Fruit fly (Drosophila melanogaster) whole organism, embryonic: Measurements from ENCODE around the gene CG7914.

Experiments used
- Abd-B ChIP-seq: fragments of 200-800 bp; sonication (Bioruptor generic); optimal IDR thresholded peaks from 2 replicates; lab custom pipeline; 2018; ENCODE audit warnings: missing biosample characterization, mild to moderate bottlenecking, missing genetic modification characterization, moderate library complexity
- Antp ChIP-seq: fragments of 200-800 bp; sonication (Bioruptor generic); optimal IDR thresholded peaks from 3 replicates; lab custom pipeline; 2016; ENCODE audit warnings: missing biosample characterization, missing genetic modification characterization
- CG11723 ChIP-seq: fragments of 200-800 bp; sonication (Bioruptor generic); optimal IDR thresholded peaks from 2 replicates; lab custom pipeline; 2017; ENCODE audit warnings: missing biosample characterization, mild to moderate bottlenecking, missing genetic modification characterization
- CG12155 ChIP-seq: fragments of 200-800 bp; sonication (Bioruptor generic); optimal IDR thresholded peaks from 3 replicates; lab custom pipeline; 2016; ENCODE audit warnings: missing biosample characterization, missing genetic modification characterization
- CG13123 ChIP-seq: fragments of 200-800 bp; sonication (Bioruptor generic); optimal IDR thresholded peaks from 2 replicates; lab custom pipeline; 2016; ENCODE audit warnings: missing biosample characterization, missing genetic modification characterization
- CG15514 ChIP-seq: fragments of 200-800 bp; sonication (Bioruptor generic); optimal IDR thresholded peaks from 3 replicates; lab custom pipeline; 2017; ENCODE audit warnings: missing biosample characterization, missing genetic modification characterization, mild to moderate bottlenecking, moderate library complexity, missing genetic modification reagents
- CG16813 ChIP-seq: fragments of 200-800 bp; sonication (Bioruptor generic); IDR thresholded peaks from 3 replicates; pipeline ENCODE4 v1.3.6; 2022; ENCODE audit warnings: missing biosample characterization, missing genetic modification characterization; ENCODE audit not compliant: partially characterized antibody
- CG2678 ChIP-seq: fragments of 200-800 bp; sonication (Bioruptor generic); optimal IDR thresholded peaks from 3 replicates; lab custom pipeline; 2019; ENCODE audit warnings: missing biosample characterization, mild to moderate bottlenecking, missing genetic modification characterization, moderate library complexity
- CG2875 ChIP-seq: fragments of 200-800 bp; sonication (Bioruptor generic); optimal IDR thresholded peaks from 2 replicates; lab custom pipeline; 2017; ENCODE audit warnings: missing biosample characterization, mild to moderate bottlenecking, missing genetic modification characterization, missing genetic modification reagents
- CG32772 ChIP-seq: fragments of 200-800 bp; sonication (Bioruptor generic); IDR thresholded peaks from 2 replicates; pipeline ENCODE4 v1.3.6; 2022; ENCODE audit warnings: missing biosample characterization, missing genetic modification characterization
- CG4617 ChIP-seq: fragments of 200-800 bp; sonication (Bioruptor generic); optimal IDR thresholded peaks from 3 replicates; lab custom pipeline; 2016; ENCODE audit warnings: missing biosample characterization, missing genetic modification characterization, borderline replicate concordance
- CG4854 ChIP-seq: fragments of 200-800 bp; sonication (Bioruptor generic); optimal IDR thresholded peaks from 2 replicates; lab custom pipeline; 2016; ENCODE audit warnings: missing biosample characterization, missing genetic modification characterization, inconsistent platforms
- CG8388 ChIP-seq: fragments of 200-800 bp; sonication (Bioruptor generic); optimal IDR thresholded peaks from 2 replicates; lab custom pipeline; 2019; ENCODE audit warnings: missing biosample characterization, mild to moderate bottlenecking, missing genetic modification characterization, moderate library complexity
- CG9437 ChIP-seq: fragments of 200-800 bp; sonication (Bioruptor generic); optimal IDR thresholded peaks from 2 replicates; lab custom pipeline; 2018; ENCODE audit warnings: missing biosample characterization, mild to moderate bottlenecking, missing genetic modification characterization
- CHES-1-like ChIP-seq: fragments of 200-800 bp; sonication (Bioruptor generic); optimal IDR thresholded peaks from 2 replicates; lab custom pipeline; 2016; ENCODE audit warnings: missing biosample characterization, missing genetic modification characterization
- Dad ChIP-seq: fragments of 200-800 bp; sonication (Bioruptor generic); optimal IDR thresholded peaks from 3 replicates; lab custom pipeline; 2016; ENCODE audit warnings: missing biosample characterization, missing genetic modification characterization
- Deaf1 ChIP-seq: fragments of 200-800 bp; optimal IDR thresholded peaks from 3 replicates; lab custom pipeline; 2019; ENCODE audit warnings: missing biosample characterization, mild to moderate bottlenecking, missing genetic modification characterization, moderate library complexity
- Dll ChIP-seq: fragments of 200-800 bp; sonication (Bioruptor generic); IDR thresholded peaks from 4 replicates; pipeline ENCODE4 v1.3.6; 2022; ENCODE audit warnings: missing biosample characterization, missing genetic modification characterization; ENCODE audit not compliant: partially characterized antibody
- Ets65A ChIP-seq: fragments of 200-800 bp; sonication (Bioruptor generic); peaks from one replicate; lab custom pipeline; 2016; ENCODE audit warnings: missing biosample characterization, missing genetic modification characterization
- H2.0 ChIP-seq: fragments of 200-800 bp; sonication (Bioruptor generic); IDR thresholded peaks from 2 replicates; pipeline ENCODE4 v1.3.6; 2022; ENCODE audit warnings: missing biosample characterization, missing genetic modification characterization
- Hmr ChIP-seq: fragments of 200-800 bp; sonication (Bioruptor generic); optimal IDR thresholded peaks from 3 replicates; lab custom pipeline; 2017; ENCODE audit warnings: mild to moderate bottlenecking, missing biosample characterization, missing genetic modification reagents, missing genetic modification characterization
- Jarid2 ChIP-seq: fragments of 200-800 bp; sonication (Bioruptor generic); optimal IDR thresholded peaks from 3 replicates; lab custom pipeline; 2017; ENCODE audit warnings: mild to moderate bottlenecking, missing biosample characterization, missing genetic modification reagents, missing genetic modification characterization
- Rfx ChIP-seq: fragments of 200-800 bp; sonication (Bioruptor generic); IDR thresholded peaks from 2 replicates; pipeline ENCODE4 v1.3.6; 2022; ENCODE audit warnings: missing biosample characterization, missing genetic modification characterization
- Sry-δ ChIP-seq: fragments of 200-800 bp; sonication (Bioruptor generic); optimal IDR thresholded peaks from 2 replicates; lab custom pipeline; 2016; ENCODE audit warnings: missing biosample characterization, missing genetic modification characterization
- Ssrp ChIP-seq: fragments of 200-800 bp; sonication (Bioruptor generic); optimal IDR thresholded peaks from 2 replicates; lab custom pipeline; 2018; ENCODE audit warnings: missing biosample characterization, mild to moderate bottlenecking, missing genetic modification characterization, moderate library complexity
- Stat92E ChIP-seq, 3 experiments: fragments of >200 bp in 2 of 3; fragments of 200-800 bp in 1 of 3; sonication (Bioruptor generic) in 1 of 3; optimal IDR thresholded peaks; 2 replicates each; lab custom pipeline; 2017 to 2019; ENCODE audit warnings: missing biosample characterization in 3 of 3, missing genetic modification characterization in 3 of 3, mild to moderate bottlenecking in 1 of 3, moderate library complexity in 1 of 3
- Usf ChIP-seq: fragments of 200-800 bp; sonication (Bioruptor generic); optimal IDR thresholded peaks from 2 replicates; lab custom pipeline; 2017; ENCODE audit warnings: missing genotype, missing biosample characterization, missing genetic modification characterization
- abd-A ChIP-seq: fragments of 200-800 bp; sonication (Bioruptor generic); optimal IDR thresholded peaks from 3 replicates; lab custom pipeline; 2019; ENCODE audit warnings: missing biosample characterization, mild to moderate bottlenecking, missing genetic modification characterization, moderate library complexity
- ara ChIP-seq: fragments of 200-800 bp; sonication (Bioruptor generic); IDR thresholded peaks from 2 replicates; pipeline ENCODE4 v1.3.6; 2022; ENCODE audit warnings: missing biosample characterization, missing genetic modification characterization
- ash1 ChIP-seq: fragments of 200-800 bp; sonication (Bioruptor generic); optimal IDR thresholded peaks from 2 replicates; lab custom pipeline; 2018; ENCODE audit warnings: missing biosample characterization, mild to moderate bottlenecking, missing genetic modification characterization
- cad ChIP-seq: fragments of >200 bp; optimal IDR thresholded peaks from 2 replicates; lab custom pipeline; 2017; ENCODE audit warnings: missing biosample characterization, missing genetic modification characterization
- disco-r ChIP-seq: fragments of 200-800 bp; sonication (Bioruptor generic); optimal IDR thresholded peaks from 2 replicates; lab custom pipeline; 2016; ENCODE audit warnings: missing biosample characterization, missing genetic modification characterization
- dpn ChIP-seq, 2 experiments: fragments of 200-800 bp; sonication (Bioruptor generic); optimal IDR thresholded peaks; 3 replicates each; lab custom pipeline; 2016; ENCODE audit warnings: missing biosample characterization in 2 of 2, missing genetic modification characterization in 2 of 2
- eyg ChIP-seq: fragments of 200-800 bp; sonication (Bioruptor generic); optimal IDR thresholded peaks from 3 replicates; lab custom pipeline; 2016; ENCODE audit warnings: missing biosample characterization, missing genetic modification characterization
- fd102C ChIP-seq: fragments of 200-800 bp; sonication (Bioruptor generic); optimal IDR thresholded peaks from 2 replicates; lab custom pipeline; 2018; ENCODE audit warnings: missing biosample characterization, mild to moderate bottlenecking, missing genetic modification characterization, moderate library complexity
- hb ChIP-seq: fragments of 200-800 bp; sonication (Bioruptor generic); IDR thresholded peaks from 3 replicates; pipeline ENCODE4 v1.3.6; 2022; ENCODE audit warnings: missing biosample characterization, missing genetic modification characterization; ENCODE audit not compliant: partially characterized antibody
- hth ChIP-seq: fragments of >200 bp; optimal IDR thresholded peaks from 2 replicates; lab custom pipeline; 2017; ENCODE audit warnings: inconsistent platforms
- klu ChIP-seq: fragments of 200-800 bp; sonication (Bioruptor generic); IDR thresholded peaks from 2 replicates; pipeline ENCODE4 v1.3.6; 2022; ENCODE audit warnings: missing biosample characterization, missing genetic modification characterization
- lmd ChIP-seq: fragments of 200-800 bp; sonication (Bioruptor generic); IDR thresholded peaks from 2 replicates; pipeline ENCODE4 v1.3.6; 2022; ENCODE audit warnings: missing biosample characterization, missing genetic modification characterization
- luna ChIP-seq: fragments of 200-800 bp; sonication (Bioruptor generic); optimal IDR thresholded peaks from 2 replicates; lab custom pipeline; 2016; ENCODE audit warnings: missing biosample characterization, missing genetic modification characterization
- oc ChIP-seq: fragments of 200-800 bp; sonication (Bioruptor generic); optimal IDR thresholded peaks from 2 replicates; lab custom pipeline; 2018; ENCODE audit warnings: missing biosample characterization, mild to moderate bottlenecking, missing genetic modification characterization, moderate library complexity
- pb ChIP-seq: fragments of 200-800 bp; sonication (Bioruptor generic); optimal IDR thresholded peaks from 3 replicates; lab custom pipeline; 2016; ENCODE audit warnings: missing biosample characterization, missing genetic modification characterization
- peb ChIP-seq: fragments of 200-800 bp; sonication (Bioruptor generic); IDR thresholded peaks from 2 replicates; pipeline ENCODE4 v1.3.6; 2022; ENCODE audit warnings: missing biosample characterization, missing genetic modification characterization
- pros ChIP-seq: fragments of 200-800 bp; sonication (Bioruptor generic); optimal IDR thresholded peaks from 3 replicates; lab custom pipeline; 2019; ENCODE audit warnings: missing biosample characterization, mild to moderate bottlenecking, missing genetic modification characterization, moderate library complexity
- seq ChIP-seq: fragments of 200-800 bp; sonication (Bioruptor generic); IDR thresholded peaks from 2 replicates; pipeline ENCODE4 v1.3.6; 2022; ENCODE audit warnings: missing biosample characterization, missing genetic modification characterization
- sima ChIP-seq: fragments of 200-800 bp; sonication (Bioruptor generic); optimal IDR thresholded peaks from 2 replicates; lab custom pipeline; 2016; ENCODE audit warnings: missing biosample characterization, missing genetic modification characterization
- sisA ChIP-seq: fragments of 200-800 bp; sonication (Bioruptor generic); IDR thresholded peaks from 2 replicates; pipeline ENCODE4 v1.3.6; 2022; ENCODE audit warnings: missing biosample characterization, missing genetic modification characterization
- sob ChIP-seq: fragments of 200-800 bp; sonication (Bioruptor generic); IDR thresholded peaks from 2 replicates; pipeline ENCODE4 v1.3.6; 2022; ENCODE audit warnings: missing biosample characterization, missing genetic modification characterization
- tgo ChIP-seq: fragments of 200-800 bp; sonication (Bioruptor generic); IDR thresholded peaks from 3 replicates; pipeline ENCODE4 v1.3.6; 2022; ENCODE audit warnings: missing biosample characterization, missing genetic modification characterization
- tup ChIP-seq: fragments of 200-800 bp; sonication (Bioruptor generic); optimal IDR thresholded peaks from 2 replicates; lab custom pipeline; 2016; ENCODE audit warnings: missing biosample characterization, mild to moderate bottlenecking, missing genetic modification characterization, moderate library complexity
- usp ChIP-seq: fragments of >200 bp; optimal IDR thresholded peaks from 2 replicates; lab custom pipeline; 2017; ENCODE audit warnings: missing biosample characterization, missing genetic modification characterization
- zf30C ChIP-seq: fragments of 200-800 bp; sonication (Bioruptor generic); optimal IDR thresholded peaks from 3 replicates; lab custom pipeline; 2018; ENCODE audit warnings: missing biosample characterization, mild to moderate bottlenecking, missing genetic modification characterization

CG7914 gene

DNA sequence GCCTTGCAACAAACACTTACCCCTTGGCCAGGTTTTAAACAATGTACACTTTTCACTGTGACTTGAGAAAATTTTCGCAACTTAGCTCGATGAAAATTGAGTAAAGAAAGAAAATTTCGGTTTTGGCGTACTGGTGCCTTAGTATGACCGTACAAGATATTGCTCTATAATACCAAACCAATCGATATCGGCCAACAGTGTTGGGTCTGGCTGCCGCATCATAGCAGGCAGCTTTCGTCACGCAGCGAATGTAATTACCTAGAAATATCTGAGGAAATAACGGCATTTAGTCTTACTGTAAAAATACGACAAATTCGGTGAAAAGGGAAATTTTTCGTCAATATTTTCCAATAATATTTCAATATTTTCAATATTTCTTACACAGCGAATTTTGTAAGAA is 14.8 kb upstream of the CG7914 start, which contains the start of gene Ulp1 (continued):
- TF ChIP-seq CG2678 (no peak), CHES-1-like (GFP tag; lab: Kevin White, UChicago) (peak; percentile 38), sisA (no peak), dpn (GFP tag; optimal IDR thresholded peaks at IDR 0.05; lab: Kevin White, UChicago) (peak in 1 of 2 experiments; percentile 42), ara (GFP tag; lab: Robert Waterston, UW) (no peak), CG32772 (GFP tag; lab: Robert Waterston, UW) (no peak), Ets65A (GFP tag; lab: Kevin White, UChicago) (peak; percentile 60), peb (GFP tag; lab: Robert Waterston, UW) (no peak), CG13123 (no peak), Ssrp (tag; lab: Kevin White, UChicago) (no peak), Stat92E (GFP tag; optimal IDR thresholded peaks at IDR 0.05; lab: Kevin White, UChicago) (no peak), eyg (GFP tag; lab: Kevin White, UChicago) (no peak), CG4617 (GFP tag; lab: Kevin White, UChicago) (peak; percentile 83), CG15514 (peak; percentile 57), usp (GFP tag; lab: Kevin White, UChicago) (no peak), Usf (GFP tag; lab: Kevin White, UChicago) (no peak), disco-r (GFP tag; lab: Kevin White, UChicago) (no peak), Antp (peak; percentile 38), tup (no peak), CG4854 (GFP tag; lab: Kevin White, UChicago) (no peak), seq (GFP tag; lab: Robert Waterston, UW) (no peak), fd102C (GFP tag; lab: Kevin White, UChicago) (no peak), CG2875 (no peak), CG12155 (GFP tag; lab: Kevin White, UChicago) (peak; percentile 3), Sry-δ (GFP tag; lab: Kevin White, UChicago) (peak; percentile 69), tgo (GFP tag; lab: Robert Waterston, UW) (no peak), Deaf1 (no peak), H2.0 (GFP tag; lab: Robert Waterston, UW) (no peak), abd-A (tag; lab: Kevin White, UChicago) (no peak), Rfx (peak; percentile 34), zf30C (GFP tag; lab: Kevin White, UChicago) (no peak), oc (no peak), klu (no peak), pros (GFP tag; lab: Kevin White, UChicago) (no peak), Jarid2 (GFP tag; lab: Kevin White, UChicago) (no peak), CG8388 (GFP tag; lab: Kevin White, UChicago) (no peak), CG16813 (peak; percentile 30; the same call in 1 of the 3 replicates), Dad (GFP tag; lab: Kevin White, UChicago) (no peak), luna (GFP tag; lab: Kevin White, UChicago) (peak; percentile 10), ash1 (GFP tag; lab: Kevin White, UChicago) (no peak), hth (lab: Kevin White, UChicago) (no peak), sob (peak; percentile 42), cad (GFP tag; lab: Kevin White, UChicago) (no peak), Dll (GFP tag; lab: Robert Waterston, UW) (peak; percentile 43; the same call in 2 of the 4 replicates), hb (GFP tag; lab: Robert Waterston, UW) (no peak), pb (peak; percentile 12), lmd (GFP tag; lab: Robert Waterston, UW) (no peak), Hmr (GFP tag; lab: Kevin White, UChicago) (no peak), CG9437 (no peak), Abd-B (GFP tag; lab: Kevin White, UChicago) (peak; percentile 89), CG11723 (GFP tag; lab: Kevin White, UChicago) (no peak), sima (GFP tag; lab: Kevin White, UChicago) (no peak)
